Fruit fly (Drosophila melanogaster): Measurements from ENCODE around the gene CG13692.

The CG13692 gene

dm6 chr2L:452872-453271 lies 31.3 kb downstream of the CG13692 start, which contains the start of the genes crq and shv (continued):
- TF ChIP-seq Six4 (GFP tag; optimal IDR thresholded peaks at IDR 0.05) (no peak), gfzf (GFP tag; optimal IDR thresholded peaks at IDR 0.05) (peak; percentile 61), CG17186 (GFP tag; optimal IDR thresholded peaks at IDR 0.05) (peak; percentile 99), CG13287 (GFP tag; IDR thresholded peaks at IDR 0.05; ENCODE audit: partially characterized antibody) (peak; percentile 72), MBD-R2 (GFP tag; IDR thresholded peaks at IDR 0.05) (peak; percentile 95), Stat92E (GFP tag; optimal IDR thresholded peaks at IDR 0.05) (peak in 1 of 3 experiments; percentile 46), nmo (GFP tag; optimal IDR thresholded peaks at IDR 0.05) (peak; percentile 8), wdn (GFP tag; IDR thresholded peaks at IDR 0.05) (no peak), insv (GFP tag; optimal IDR thresholded peaks at IDR 0.05) (peak in 1 of 2 experiments; percentile 16), NK7.1 (GFP tag; optimal IDR thresholded peaks at IDR 0.05) (no peak), tup (GFP tag; optimal IDR thresholded peaks at IDR 0.05) (no peak), sug (tag; optimal IDR thresholded peaks at IDR 0.05) (no peak), CG17829 (tag; optimal IDR thresholded peaks at IDR 0.05) (peak; percentile 43), HmgZ (tag; optimal IDR thresholded peaks at IDR 0.05) (peak; percentile 66), Xbp1 (GFP tag; optimal IDR thresholded peaks at IDR 0.05) (peak; percentile 98), Hmr (GFP tag; optimal IDR thresholded peaks at IDR 0.05) (peak; percentile 40), Mes4 (GFP tag; optimal IDR thresholded peaks at IDR 0.05) (no peak), Dp (GFP tag; optimal IDR thresholded peaks at IDR 0.05) (peak; percentile 47), Antp (GFP tag; optimal IDR thresholded peaks at IDR 0.05) (no peak), cg (GFP tag; optimal IDR thresholded peaks at IDR 0.05) (peak; percentile 89), zen2 (GFP tag; IDR thresholded peaks at IDR 0.05; ENCODE audit: partially characterized antibody) (peak; percentile 43; the same call in 2 of the 3 replicates), CG18599 (GFP tag; optimal IDR thresholded peaks at IDR 0.05) (no peak), Nf-YB (GFP tag; optimal IDR thresholded peaks at IDR 0.05) (peak; percentile 99), chinmo (GFP tag; IDR thresholded peaks at IDR 0.05; ENCODE audit: partially characterized antibody) (no peak), CG33557 (GFP tag; optimal IDR thresholded peaks at IDR 0.05) (peak; percentile 32), CG16813 (GFP tag; IDR thresholded peaks at IDR 0.05; ENCODE audit: partially characterized antibody) (0 out of 3 replicates have a peak, but pooled peaks have one; percentile 20), Sry-δ (GFP tag; optimal IDR thresholded peaks at IDR 0.05) (peak; percentile 3), crp (GFP tag; optimal IDR thresholded peaks at IDR 0.05) (peak; percentile 89 to 99), zfh2 (GFP tag; optimal IDR thresholded peaks at IDR 0.05) (no peak), ems (GFP tag; optimal IDR thresholded peaks at IDR 0.05) (no peak), CG17359 (tag; optimal IDR thresholded peaks at IDR 0.05) (no peak), E2f2 (GFP tag; IDR thresholded peaks at IDR 0.05) (peak; percentile 37; the same call in 1 of the 2 replicates), hbn (GFP tag; IDR thresholded peaks at IDR 0.05; ENCODE audit: partially characterized antibody) (peak; percentile 35; the same call in 1 of the 2 replicates), Gsc (GFP tag; IDR thresholded peaks at IDR 0.05) (no peak), Lhr (GFP tag; optimal IDR thresholded peaks at IDR 0.05) (peak; percentile 84), pan (optimal IDR thresholded peaks at IDR 0.05) (no peak), pan (GFP tag; optimal IDR thresholded peaks at IDR 0.05 in 1 of 2, IDR thresholded peaks at IDR 0.05 in 1 of 2) (no peak), CG6854 (GFP tag; optimal IDR thresholded peaks at IDR 0.05) (no peak), BtbVII (GFP tag; optimal IDR thresholded peaks at IDR 0.05) (no peak), CG12659 (GFP tag; optimal IDR thresholded peaks at IDR 0.05) (peak; percentile 72), tna (GFP tag; IDR thresholded peaks at IDR 0.05; ENCODE audit: partially characterized antibody) (no peak), CG2712 (tag; optimal IDR thresholded peaks at IDR 0.05) (peak; percentile 34), aop (GFP tag; IDR thresholded peaks at IDR 0.05) (no peak)

Data from whole organism, embryonic.